Worm (Caenorhabditis elegans) whole organism, L4/young adult: ENCODE data around the gene sax-2.
A peak's percentile ranks its signal among the peaks of the same experiment; 100 is the strongest.

Experiments
- W03F9.2 ChIP-seq: fragments of 150-350 bp; optimal IDR thresholded peaks from 2 replicates; lab custom pipeline; 2014; ENCODE audit warnings: missing biosample characterization, missing genetic modification characterization
- dao-5 ChIP-seq: sonication (generic microtip); optimal IDR thresholded peaks from 2 replicates; lab custom pipeline; 2016; ENCODE audit warnings: missing genotype, missing genetic modification characterization, moderate library complexity, missing compliant biosample characterization
- him-1 ChIP-seq: sonication (generic microtip); optimal IDR thresholded peaks from 2 replicates; lab custom pipeline; 2016; ENCODE audit warnings: missing genotype, missing genetic modification reagents, missing genetic modification characterization, missing compliant biosample characterization

The sax-2 gene

DNA sequence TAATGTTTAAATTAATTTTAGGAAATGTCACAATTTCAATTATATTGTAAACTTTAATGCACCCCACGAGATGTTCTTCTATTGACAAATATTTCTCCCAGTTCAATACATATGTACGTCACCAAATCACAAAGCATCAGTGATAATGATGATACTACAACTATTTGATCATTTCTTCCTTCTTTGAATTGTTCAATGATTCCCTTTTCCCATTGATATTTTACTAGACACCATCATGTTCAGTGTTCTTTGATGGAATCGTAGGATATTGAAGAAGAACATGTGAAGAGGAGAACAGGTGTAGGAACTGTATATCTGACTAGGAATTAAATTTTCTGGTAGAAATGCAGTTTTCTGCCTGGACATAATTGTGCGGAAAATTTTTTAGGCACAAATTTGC, 20.0 kb upstream of the sax-2 start:
- TF ChIP-seq him-1 (tag; lab: Kevin White, UChicago) = no peak
- no peak for TF ChIP-seq dao-5
- TF ChIP-seq W03F9.2 (tag; lab: Kevin White, UChicago) = no peak

DNA sequence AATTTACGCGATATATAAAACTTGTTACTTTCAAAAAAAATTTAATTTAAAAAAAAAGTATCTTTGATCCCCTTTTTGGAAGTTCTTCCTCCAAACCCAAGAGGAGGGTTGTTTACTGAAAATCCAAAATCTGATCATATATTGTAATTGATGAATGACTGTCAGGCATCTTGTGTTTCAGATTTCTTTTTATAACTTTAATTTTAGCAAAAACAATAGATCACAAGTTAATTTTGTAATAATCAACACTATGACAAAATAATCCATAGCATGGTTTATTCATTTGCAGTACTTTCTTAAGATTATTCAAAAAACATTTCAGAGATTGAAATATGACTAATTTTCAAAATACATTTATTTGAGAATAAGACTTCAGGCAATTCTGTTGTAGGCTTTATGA, 17.2 kb upstream of the sax-2 start:
- TF ChIP-seq dao-5 (no peak), W03F9.2 (tag; lab: Kevin White, UChicago) (no peak), him-1 (tag; lab: Kevin White, UChicago) (no peak)

DNA sequence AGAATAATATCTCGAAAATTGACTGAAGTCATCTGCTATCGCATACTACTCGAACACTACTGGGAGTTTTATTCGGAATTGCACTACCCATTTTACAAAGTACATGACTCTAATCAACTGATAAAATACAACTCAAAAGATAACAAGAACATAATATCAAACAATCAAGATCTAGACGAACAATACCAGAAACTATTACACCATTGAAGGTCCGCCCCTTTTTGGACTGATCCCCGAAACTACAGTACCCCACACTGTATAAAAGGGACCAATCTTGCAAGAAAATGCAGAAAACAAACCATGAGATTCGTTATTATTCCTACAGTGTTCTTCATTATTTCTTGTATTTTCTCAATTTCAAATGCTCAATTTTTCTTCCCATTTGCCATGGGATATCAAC, 15.0 kb upstream of the sax-2 start, which contains the start of gene F54D8.10:
Gene F54D8.10 (plus strand): TSS at position 301 of the 400 bp plus-strand sequence.
- TF ChIP-seq him-1 (tag; lab: Kevin White, UChicago) (no peak), dao-5 (no peak), W03F9.2 (tag; lab: Kevin White, UChicago) (no peak)

DNA sequence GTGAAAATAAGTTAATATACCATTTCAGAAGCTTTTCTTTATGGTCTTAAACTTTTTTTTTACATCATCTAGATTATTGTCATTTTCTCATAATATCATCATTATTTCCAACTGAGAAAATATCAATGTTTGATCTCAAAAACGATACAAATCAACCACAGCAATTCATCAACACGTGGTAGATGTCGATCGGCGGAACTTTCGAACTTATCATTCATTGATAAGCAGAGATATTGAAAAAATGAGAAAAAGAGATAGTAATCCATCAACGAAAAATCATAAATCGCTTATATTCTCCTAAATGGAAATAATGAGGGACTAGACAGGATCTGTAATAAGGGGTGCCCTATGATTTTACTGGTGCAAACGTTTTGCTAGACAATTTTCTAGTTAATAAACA, 12.8 kb upstream of the sax-2 start:
- no peak for TF ChIP-seq him-1 (tag; lab: Kevin White, UChicago)
- TF ChIP-seq dao-5 = no peak
- no peak for TF ChIP-seq W03F9.2 (tag; lab: Kevin White, UChicago)

DNA sequence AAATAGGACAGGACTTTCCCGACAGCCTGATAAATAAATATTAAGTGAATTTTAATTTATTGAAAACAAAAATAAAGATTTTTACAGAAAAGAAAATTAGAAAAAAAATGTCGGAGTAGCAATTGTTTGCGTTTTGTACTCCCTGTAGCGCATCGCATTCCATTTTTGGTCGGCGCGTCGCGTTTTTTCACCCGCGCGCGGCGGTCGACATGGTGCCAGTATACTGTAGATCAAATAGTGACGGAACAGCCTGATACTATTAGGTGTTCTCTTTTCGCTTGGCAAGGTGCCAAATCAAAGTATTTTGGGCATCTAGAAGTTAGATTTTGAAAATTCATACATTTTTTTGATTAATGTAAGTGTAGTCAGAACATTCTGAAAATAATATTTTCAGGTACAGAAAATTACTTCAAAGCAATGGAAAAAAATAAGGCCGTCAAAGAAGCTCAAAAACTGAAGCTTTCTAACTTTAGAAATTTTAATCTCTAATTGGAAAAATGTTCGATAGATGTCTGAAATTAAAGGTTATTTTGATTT, 10.7 kb upstream of the sax-2 start:
- TF ChIP-seq W03F9.2 (tag; lab: Kevin White, UChicago) (no peak), him-1 (tag; lab: Kevin White, UChicago) (no peak), dao-5 (no peak)

DNA sequence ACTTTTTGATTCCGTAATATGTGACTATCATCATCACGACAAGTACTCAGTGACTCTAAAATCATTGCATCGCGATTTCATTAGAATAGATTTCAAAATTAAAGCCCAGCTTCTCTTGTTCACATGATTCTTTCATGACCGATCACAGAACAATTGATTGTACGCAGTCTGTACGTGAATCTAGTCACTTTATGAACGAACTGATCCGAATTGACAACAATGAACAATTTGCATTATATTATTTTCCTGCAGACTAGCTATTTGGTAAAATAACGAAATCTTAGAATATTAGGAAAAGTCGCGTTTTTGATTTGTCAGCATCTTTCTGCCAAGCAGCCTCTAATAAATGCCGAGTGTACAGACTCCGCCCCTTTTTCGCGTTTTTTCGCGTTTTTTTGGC, 10.0 kb upstream of the sax-2 start:
- TF ChIP-seq W03F9.2 (tag; lab: Kevin White, UChicago) (no peak), him-1 (tag; lab: Kevin White, UChicago) (no peak), dao-5 (no peak)

DNA sequence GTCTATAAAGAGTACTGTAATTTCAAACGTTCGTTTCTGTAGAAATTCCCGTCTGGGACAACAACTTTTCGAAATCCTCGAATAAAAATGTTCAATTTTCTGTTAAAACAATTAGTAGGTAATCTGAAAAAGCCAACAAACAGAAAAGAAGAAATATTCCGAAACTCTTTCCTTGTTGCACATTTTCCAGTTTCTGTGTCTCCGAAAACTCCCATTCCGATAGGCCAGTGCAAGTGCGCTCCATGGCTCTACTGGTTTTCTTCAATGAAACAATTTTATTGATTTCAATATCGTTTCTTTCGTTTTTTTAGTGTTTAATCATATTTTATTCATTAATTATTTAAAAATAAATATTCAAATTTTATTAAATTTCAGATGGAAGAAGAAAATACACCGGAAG, 6.9 kb upstream of the sax-2 start, which contains the start of gene F54D8.6:
Gene F54D8.6 (plus strand): TSS at position 370 of the 400 bp plus-strand sequence.
- TF ChIP-seq dao-5 (no peak), W03F9.2 (tag; lab: Kevin White, UChicago) (peak; percentile 40), him-1 (tag; lab: Kevin White, UChicago) (no peak)

DNA sequence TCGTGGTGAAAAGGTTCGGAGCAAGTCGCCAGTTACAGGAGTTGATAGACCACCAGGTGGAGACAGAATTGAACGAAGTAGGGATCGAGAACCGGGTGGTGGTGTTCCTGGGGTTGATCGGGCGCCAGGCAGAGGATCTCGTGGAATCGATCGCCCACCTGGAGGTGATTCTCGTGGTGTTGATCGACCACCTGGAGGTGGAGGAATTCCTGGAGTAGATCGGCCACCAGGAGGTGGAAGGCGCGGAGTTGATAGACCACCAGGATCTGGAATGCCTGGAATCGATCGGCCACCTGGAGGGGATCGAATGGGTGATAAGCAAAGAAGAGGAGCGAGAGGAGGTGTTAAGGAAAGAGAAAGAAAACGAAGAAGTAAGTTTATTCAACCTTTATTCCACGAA, 4.0 kb upstream of the sax-2 start:
- TF ChIP-seq dao-5 (no peak), him-1 (tag; lab: Kevin White, UChicago) (no peak), W03F9.2 (tag; lab: Kevin White, UChicago) (no peak)

DNA sequence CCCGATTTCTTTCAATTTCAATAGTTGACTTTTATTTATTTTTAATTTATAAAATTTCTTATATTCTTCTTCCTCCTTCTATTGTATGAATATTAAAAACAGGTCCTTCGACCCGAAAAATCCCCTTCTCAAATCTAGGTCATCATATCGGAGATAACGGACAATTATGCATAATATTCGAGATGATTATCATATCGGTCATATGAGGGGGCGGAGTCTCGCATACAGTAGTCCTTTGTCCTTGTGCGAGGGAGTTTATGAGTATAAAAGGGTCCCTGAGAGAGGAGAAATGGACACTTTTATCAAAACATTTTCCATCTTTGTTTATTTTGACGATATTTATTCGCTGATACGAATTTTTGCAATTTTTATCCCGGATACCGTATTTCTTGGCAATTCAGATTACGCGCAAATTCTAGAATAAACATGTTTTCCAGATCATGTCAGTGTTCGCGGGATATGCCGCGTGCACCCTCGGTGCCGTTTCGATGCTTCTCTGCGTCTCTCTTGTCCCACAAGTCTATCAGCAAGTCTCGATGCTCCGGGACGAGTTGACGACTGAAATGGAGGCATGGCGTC, 2.5 kb upstream of the sax-2 start, which contains the start of gene dpy-17:
Gene dpy-17 (plus strand): TSS at position 438 of the 579 bp plus-strand sequence.
- TF ChIP-seq dao-5 (no peak), W03F9.2 (tag; lab: Kevin White, UChicago) (no peak), him-1 (tag; lab: Kevin White, UChicago) (no peak)

DNA sequence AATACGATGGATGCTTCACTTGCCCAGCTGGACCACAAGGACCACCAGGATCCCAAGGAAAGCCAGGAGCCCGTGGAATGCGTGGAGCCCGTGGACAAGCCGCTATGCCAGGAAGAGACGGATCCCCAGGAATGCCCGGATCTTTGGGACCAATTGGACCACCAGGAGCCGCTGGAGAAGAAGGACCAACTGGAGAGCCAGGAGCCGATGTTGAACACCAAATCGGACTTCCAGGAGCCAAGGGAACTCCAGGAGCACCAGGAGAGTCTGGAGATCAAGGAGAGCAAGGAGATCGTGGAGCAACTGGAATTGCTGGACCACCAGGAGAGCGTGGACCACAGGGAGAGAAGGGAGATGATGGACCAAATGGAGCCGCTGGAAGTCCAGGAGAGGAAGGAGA, 1.5 kb upstream of the sax-2 start:
- no peak for TF ChIP-seq dao-5
- TF ChIP-seq him-1 (tag; lab: Kevin White, UChicago) = no peak
- TF ChIP-seq W03F9.2 (tag; lab: Kevin White, UChicago) = no peak

DNA sequence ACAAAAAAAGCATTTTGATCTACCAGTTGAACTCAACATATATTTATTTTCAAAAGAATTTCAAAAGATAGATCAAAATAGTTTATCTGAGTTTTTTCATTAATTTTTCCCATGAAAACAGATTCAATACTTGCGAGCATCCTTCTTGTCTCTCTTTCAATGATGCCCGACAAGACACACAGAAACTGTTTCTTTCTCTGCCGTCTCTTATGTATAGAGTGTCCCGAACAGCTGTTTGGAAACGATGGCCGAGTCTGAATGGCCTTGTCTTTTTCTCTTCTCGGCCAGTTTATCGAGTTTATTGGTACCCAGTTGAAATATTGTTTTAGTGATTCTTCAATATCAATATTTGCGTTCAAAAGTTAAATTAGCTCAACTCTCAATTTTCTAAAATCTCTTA, 755 bp upstream of the sax-2 start:
- no peak for TF ChIP-seq dao-5
- peak; percentile 70 for TF ChIP-seq W03F9.2 (tag; lab: Kevin White, UChicago)
- TF ChIP-seq him-1 (tag; lab: Kevin White, UChicago) = no peak

DNA sequence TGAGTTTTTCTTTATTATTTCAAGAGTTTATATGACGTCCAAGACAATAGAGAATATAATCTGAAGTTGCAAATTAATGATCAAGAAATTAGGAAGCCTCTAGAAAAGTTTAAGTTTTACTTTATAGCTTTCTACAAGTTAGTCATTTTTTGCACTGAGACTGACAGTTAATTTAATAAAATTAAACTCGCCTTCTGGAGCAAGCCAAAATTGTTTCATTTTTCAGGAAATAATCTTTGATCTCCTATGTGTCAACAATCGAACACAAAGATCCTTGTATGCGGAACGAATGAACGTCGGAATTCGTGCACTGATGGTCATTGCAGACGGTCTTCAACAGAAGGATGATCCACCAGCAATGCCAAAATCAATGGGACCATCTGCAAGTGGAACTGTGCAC, 2.9 kb downstream of the sax-2 start:
- TF ChIP-seq W03F9.2 (tag; lab: Kevin White, UChicago) = no peak
- TF ChIP-seq him-1 (tag; lab: Kevin White, UChicago) = no peak

DNA sequence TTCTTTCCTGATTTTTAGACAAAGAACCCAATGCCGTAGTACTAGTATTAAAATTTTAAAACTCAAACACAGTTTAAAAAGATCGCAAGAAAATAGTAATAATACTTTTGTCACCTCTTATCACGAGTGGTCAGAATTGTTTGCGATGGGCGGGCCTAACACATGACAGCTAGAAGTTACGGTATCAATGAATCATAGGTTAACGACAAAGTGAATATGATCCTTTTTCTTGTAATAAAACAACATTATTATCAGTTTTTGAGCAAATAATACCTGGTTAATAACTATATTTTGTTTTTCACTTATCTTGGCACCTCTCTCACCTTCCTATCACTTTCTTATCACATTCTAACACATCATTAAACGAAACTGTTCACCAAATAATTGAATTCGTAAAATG, 3.5 kb downstream of the sax-2 start:
- TF ChIP-seq him-1 (tag; lab: Kevin White, UChicago) (no peak), W03F9.2 (tag; lab: Kevin White, UChicago) (no peak), dao-5 (no peak)

DNA sequence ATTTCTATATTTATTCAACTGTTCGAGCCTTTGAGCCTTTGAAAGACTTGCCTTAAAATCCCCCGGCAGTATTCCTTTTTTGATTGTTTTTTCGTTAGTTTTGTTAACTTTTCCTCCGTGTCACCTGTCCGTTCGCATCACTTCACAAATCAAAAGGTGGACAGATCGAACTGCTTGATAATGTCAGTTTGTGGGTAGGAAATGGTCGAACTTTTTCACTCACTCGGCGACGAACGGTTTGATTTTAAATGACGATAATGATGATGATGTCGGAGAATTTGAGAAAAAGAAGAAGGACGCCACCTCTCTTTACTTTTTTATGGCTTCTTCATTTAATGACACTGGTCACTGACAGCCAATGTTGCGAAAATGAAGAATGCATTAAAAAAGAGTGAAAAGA, 9.6 kb downstream of the sax-2 start:
- TF ChIP-seq him-1 (tag; lab: Kevin White, UChicago) (no peak), dao-5 (no peak), W03F9.2 (tag; lab: Kevin White, UChicago) (no peak)

DNA sequence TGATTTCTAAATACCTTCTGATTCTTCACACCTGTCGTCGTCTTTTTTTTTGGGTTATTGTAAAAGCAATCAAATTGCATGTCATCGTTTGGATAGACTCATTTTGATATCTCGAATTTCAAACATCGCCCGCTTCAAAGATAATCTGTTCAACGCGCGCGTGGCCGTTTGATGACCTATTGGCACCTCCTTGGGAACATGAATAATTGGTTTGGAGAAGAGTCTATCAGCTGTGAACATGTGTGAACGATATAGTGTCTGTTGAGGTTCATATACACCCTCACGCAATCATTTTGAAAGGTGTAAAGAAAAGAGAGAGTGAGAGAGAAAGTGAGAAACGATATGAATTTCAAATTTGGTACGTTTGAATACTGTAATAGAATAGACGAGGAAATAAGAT, 11.1 kb downstream of the sax-2 start:
- TF ChIP-seq him-1 (tag; lab: Kevin White, UChicago) (no peak), dao-5 (no peak), W03F9.2 (tag; lab: Kevin White, UChicago) (no peak)
